Worm (Caenorhabditis elegans) whole organism, dauer: ENCODE results near the gene rbmx-2.

ENCODE experiments used
- unc-62 ChIP-seq: sonication (generic microtip); optimal IDR thresholded peaks from 2 replicates; lab custom pipeline; 2017; ENCODE audit warnings: missing biosample characterization, missing genetic modification reagents, missing genetic modification characterization

Gene rbmx-2

ce11 chrII:6196875-6197274 lies at the start of gene rbmx-2, which contains the start of gene C30B5.2:
Gene rbmx-2, minus strand, starts transcription at chrII:6196948.
Gene C30B5.2, plus strand, starts transcription at chrII:6197180.
- TF ChIP-seq unc-62 (GFP tag; lab: Kevin White, UChicago): no peak

DNA sequence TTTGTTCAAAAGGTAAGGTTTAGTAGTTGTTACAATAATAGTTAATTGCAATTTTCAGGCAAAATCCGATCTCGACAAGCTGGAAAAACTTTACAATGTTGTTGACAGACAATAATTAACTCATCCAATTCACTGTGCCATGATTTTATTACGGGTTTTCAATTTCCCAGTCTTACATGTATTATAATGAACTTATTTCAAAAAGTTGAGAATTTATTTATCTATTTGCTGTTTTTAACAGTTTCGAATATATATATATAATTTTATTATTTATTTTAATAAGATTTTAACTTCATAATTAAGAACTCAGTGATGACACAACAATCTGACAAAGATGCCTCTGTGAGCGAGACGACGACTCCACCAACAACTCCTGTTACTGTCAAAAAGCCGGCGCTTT lies 49.3 kb upstream of the rbmx-2 start, which contains the start of gene lelo-1:
TSS of gene lelo-1 (plus strand) at position 301 of the 400 bp plus-strand sequence.
- no peak for TF ChIP-seq unc-62 (GFP tag; lab: Kevin White, UChicago)

- no peak for TF ChIP-seq unc-62 (GFP tag; lab: Kevin White, UChicago)
Observed at ce11 chrII:6245199-6245702, 48.5 kb upstream of the rbmx-2 start, which contains the start of gene blos-4. Gene blos-4, plus strand, starts transcription at chrII:6245249.

ce11 chrII:6244171-6244570 lies 47.4 kb upstream of the rbmx-2 start, which contains the start of gene tat-4:
Gene tat-4, minus strand, starts transcription at chrII:6244287.
- no peak for TF ChIP-seq unc-62 (GFP tag; lab: Kevin White, UChicago)

DNA sequence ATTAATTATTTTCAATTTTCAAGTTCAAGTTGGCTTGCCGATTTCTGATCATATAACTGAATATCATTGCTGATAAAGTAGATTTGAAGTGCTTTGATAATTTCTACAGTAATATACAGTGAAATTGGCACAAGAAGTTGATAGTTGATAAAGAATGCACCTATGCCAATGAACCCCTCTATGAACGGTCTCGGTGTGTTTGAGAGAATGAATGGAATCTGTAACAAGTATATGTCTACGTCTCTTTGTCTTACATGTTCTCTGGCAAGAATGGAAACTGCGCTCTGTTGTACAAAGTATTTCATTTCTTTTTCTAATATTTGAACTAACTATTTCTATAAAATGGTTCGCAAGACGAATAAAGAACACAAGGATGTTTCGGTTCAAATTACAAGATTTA lies 45.0 kb upstream of the rbmx-2 start, which contains the start of gene T24H7.8:
TSS of gene T24H7.8 (plus strand) at position 301 of the 400 bp plus-strand sequence.
- no peak for TF ChIP-seq unc-62 (GFP tag; lab: Kevin White, UChicago)

DNA sequence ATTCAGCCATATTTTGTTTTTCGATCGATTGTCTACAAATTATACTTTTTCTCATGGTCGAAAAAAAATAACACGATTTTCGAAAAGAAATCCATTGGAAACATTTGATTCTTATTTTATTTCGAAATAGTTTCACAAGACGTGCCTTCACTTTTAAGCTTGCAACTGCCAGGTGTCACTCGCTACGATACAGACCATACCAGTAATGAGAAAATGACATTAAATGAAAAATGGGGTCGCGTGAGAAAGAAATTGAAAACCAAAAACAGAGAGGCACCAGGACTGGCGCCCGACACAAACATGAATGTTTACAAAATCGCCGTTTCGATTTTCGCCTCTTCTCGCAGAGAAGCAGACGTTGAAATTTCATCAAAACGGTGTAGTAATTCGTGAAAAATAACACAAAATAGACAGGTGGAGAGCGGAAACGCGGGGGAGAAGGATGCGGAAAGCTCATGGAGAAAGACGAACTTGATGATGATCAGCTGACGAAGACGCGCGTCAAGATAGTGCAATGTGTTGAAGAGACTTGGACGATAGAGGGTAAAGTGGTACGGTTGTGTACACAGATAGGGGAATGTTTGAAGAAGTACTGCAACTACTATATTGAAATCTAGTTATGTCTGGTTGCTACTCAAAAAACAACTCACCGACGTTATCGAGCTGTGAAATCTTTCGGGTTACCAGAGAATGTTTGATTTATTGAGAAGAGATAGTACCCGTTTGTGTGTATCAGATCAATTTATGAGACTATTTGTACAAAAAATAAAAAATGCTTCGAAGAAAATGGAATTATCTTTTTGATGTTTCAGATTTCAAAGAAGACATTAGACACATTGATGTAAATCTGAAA lies 39.6 kb upstream of the rbmx-2 start:
- no peak for TF ChIP-seq unc-62 (GFP tag; lab: Kevin White, UChicago)

DNA sequence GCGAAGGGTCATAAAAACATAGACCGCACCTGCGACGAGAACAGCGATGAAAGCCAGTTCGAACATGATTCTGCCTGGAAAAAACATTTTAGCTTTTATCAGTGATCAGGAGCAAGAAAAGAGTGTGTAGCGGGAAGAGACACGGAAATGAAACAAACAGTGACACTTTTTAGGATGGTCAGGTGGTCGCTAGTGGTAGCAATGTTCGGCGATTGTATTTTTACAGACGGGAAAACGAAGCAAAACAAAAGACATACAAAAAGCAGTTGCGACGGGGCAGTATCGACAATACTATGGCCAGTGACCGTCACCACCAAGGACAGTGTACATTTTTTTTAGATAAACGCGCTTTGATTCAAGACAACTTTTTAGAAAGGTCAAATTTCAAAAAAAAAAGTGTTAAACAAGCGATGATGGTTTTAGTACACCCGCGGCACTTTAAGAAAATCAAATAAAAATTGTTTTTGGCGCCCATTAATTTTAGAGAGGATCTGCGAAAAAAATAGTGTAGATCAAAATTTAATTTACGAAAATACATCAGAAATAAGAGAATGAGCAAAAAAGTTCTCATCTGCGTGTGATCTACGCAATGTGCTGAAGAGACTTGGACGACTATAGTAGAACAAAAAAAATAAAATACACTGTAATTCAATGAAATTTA lies 38.8 kb upstream of the rbmx-2 start, which contains the start of gene T24H7.9:
TSS of gene T24H7.9 (minus strand) at position 74 of the 661 bp plus-strand sequence.
- TF ChIP-seq unc-62 (GFP tag; lab: Kevin White, UChicago): no peak

- no peak for TF ChIP-seq unc-62 (GFP tag; lab: Kevin White, UChicago)
Observed at ce11 chrII:6230116-6230515, 33.4 kb upstream of the rbmx-2 start.

DNA sequence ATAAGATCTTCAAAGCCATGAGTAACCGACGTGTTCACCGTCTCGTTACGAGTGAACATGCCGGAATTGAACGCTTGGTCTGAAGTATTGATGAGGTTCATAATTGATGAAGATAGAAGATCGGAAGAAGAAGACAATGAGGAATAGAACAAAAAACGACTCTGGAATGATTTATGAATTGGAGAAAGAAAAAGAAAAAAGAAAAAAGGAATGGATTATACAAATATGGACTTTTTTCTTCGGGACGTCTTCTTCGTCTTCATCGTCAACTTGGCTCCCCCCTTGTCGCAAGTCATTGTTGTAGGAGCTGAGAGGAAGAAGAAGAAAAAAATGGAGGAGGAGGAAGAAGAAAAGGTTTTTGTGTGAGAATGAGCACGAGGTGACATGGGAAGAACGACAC lies 30.2 kb upstream of the rbmx-2 start, which contains the start of gene srsy-2:
TSS of gene srsy-2 (minus strand) at position 101 of the 400 bp plus-strand sequence.
- TF ChIP-seq unc-62 (GFP tag; lab: Kevin White, UChicago): no peak

- TF ChIP-seq unc-62 (GFP tag; lab: Kevin White, UChicago): no peak
Observed at ce11 chrII:6223755-6224154, 27.0 kb upstream of the rbmx-2 start.

DNA sequence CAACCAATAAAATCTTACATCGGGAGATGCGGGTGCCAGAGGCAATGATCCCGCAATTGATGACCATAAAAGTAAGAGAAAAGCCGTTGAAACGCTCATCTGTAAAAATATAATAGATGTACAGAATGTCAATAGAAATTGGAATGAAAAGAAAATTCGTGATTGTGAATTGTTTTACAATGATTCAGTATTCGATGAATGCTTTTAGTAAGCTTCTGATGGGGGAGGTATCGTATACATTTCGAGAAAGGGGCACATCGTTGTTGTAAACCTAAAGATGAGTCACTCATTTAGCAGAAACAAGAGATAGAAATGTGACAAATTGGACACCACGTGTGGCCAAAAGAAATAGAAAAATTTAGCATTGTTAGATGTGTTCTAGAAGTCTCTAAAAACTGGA lies 25.8 kb upstream of the rbmx-2 start, which contains the start of gene C30B5.6:
TSS of gene C30B5.6 (minus strand) at position 101 of the 400 bp plus-strand sequence.
- TF ChIP-seq unc-62 (GFP tag; lab: Kevin White, UChicago): no peak

ce11 chrII:6221470-6221869 lies 24.7 kb upstream of the rbmx-2 start:
- TF ChIP-seq unc-62 (GFP tag; lab: Kevin White, UChicago): no peak

- TF ChIP-seq unc-62 (GFP tag; lab: Kevin White, UChicago): no peak
Observed at ce11 chrII:6219346-6219745, 22.6 kb upstream of the rbmx-2 start, which contains the start of gene mks-2. Gene mks-2, minus strand, starts transcription at chrII:6219446.

DNA sequence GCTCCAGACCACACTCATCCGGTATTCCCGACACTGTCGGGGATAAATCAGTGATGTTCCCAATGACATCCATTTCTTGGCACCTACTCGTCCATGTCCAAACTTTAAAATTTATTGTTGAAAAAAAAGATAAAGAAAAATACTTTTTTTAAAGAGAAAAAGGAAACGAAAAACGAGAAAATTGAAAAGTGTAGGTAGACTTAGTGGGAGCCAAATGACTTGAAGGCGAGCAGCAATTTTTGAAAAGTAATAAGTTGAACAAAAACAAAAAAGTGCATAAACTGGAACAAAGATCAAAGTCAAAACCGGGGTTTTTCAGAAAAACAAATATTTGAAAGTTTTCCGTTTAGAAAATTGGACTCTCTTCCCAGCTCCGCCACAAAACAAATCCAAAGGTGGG lies 11.4 kb upstream of the rbmx-2 start, which contains the start of gene daf-37:
TSS of gene daf-37 (minus strand) at position 101 of the 400 bp plus-strand sequence.
- no peak for TF ChIP-seq unc-62 (GFP tag; lab: Kevin White, UChicago)

DNA sequence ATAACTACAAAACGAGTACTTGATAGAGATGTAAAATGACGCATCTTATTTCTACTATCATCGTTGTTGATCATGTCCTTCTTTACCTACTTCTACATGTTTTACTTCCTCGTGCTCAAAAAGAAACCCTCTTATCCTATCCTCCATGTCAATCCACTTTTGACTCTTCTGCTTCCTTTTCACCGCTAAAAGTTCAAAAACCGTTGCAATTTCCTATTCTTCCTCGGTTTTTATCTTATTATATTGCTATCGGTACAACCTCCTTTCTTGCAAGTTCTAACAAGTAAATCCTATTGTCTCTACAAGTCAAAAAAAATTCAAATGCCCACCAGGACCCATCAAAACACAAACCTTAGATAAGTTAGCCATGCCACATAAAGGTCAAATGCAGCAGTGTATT lies 10.5 kb upstream of the rbmx-2 start:
- no peak for TF ChIP-seq unc-62 (GFP tag; lab: Kevin White, UChicago)
